Worm (Caenorhabditis elegans) whole organism, L2 larva: ENCODE measurements around the gene arl-5.

ENCODE experiments used
- C34F6.9 ChIP-seq: fragments of 150-350 bp; optimal IDR thresholded peaks from 2 replicates; lab custom pipeline; 2014; ENCODE audit warnings: missing biosample characterization, missing genetic modification characterization
- F13H6.1 ChIP-seq: sonication (generic microtip); optimal IDR thresholded peaks from 2 replicates; lab custom pipeline; 2016; ENCODE audit warnings: missing genetic modification characterization, missing compliant biosample characterization
- R02D3.7 ChIP-seq: fragments of 150-350 bp; optimal IDR thresholded peaks from 2 replicates; lab custom pipeline; 2014; ENCODE audit warnings: missing biosample characterization, missing genetic modification characterization
- Y55F3AM.14 ChIP-seq: fragments of 200-800 bp; sonication (Bioruptor generic); optimal IDR thresholded peaks from 2 replicates; lab custom pipeline; 2018; ENCODE audit warnings: mild to moderate bottlenecking, missing genetic modification characterization, missing compliant biosample characterization
- ZK546.5 ChIP-seq: sonication (generic microtip); optimal IDR thresholded peaks from 2 replicates; lab custom pipeline; 2017; ENCODE audit warnings: missing biosample characterization, missing genetic modification characterization
- alr-1 ChIP-seq: fragments of 150-350 bp; optimal IDR thresholded peaks from 2 replicates; lab custom pipeline; 2014; ENCODE audit warnings: missing biosample characterization, missing genetic modification characterization
- aly-2 ChIP-seq: fragments of 150-350 bp; optimal IDR thresholded peaks from 2 replicates; lab custom pipeline; 2014; ENCODE audit warnings: missing biosample characterization, missing genetic modification characterization
- ama-1 ChIP-seq: fragments of 150-350 bp; optimal IDR thresholded peaks from 2 replicates; lab custom pipeline; 2018; ENCODE audit warnings: inconsistent platforms
- blmp-1 ChIP-seq: sonication (generic microtip); optimal IDR thresholded peaks from 2 replicates; lab custom pipeline; 2017; ENCODE audit warnings: missing genetic modification characterization, mild to moderate bottlenecking, missing compliant biosample characterization, antibody characterized with exemption, moderate library complexity; ENCODE audit not compliant: insufficient read depth
- ceh-16 ChIP-seq: fragments of 150-350 bp; optimal IDR thresholded peaks from 2 replicates; lab custom pipeline; 2014; ENCODE audit warnings: missing biosample characterization, missing genetic modification characterization
- ceh-82 ChIP-seq: fragments of 150-350 bp; optimal IDR thresholded peaks from 2 replicates; lab custom pipeline; 2014; ENCODE audit warnings: missing biosample characterization, missing genetic modification characterization
- crh-2 ChIP-seq: sonication (generic microtip); optimal IDR thresholded peaks from 2 replicates; lab custom pipeline; 2017; ENCODE audit warnings: missing biosample characterization, missing genetic modification characterization
- dmd-4 ChIP-seq: sonication (generic microtip); optimal IDR thresholded peaks from 2 replicates; lab custom pipeline; 2017; ENCODE audit warnings: missing biosample characterization, missing genetic modification characterization
- elt-3 ChIP-seq: sonication (generic microtip); optimal IDR thresholded peaks from 2 replicates; lab custom pipeline; 2017; ENCODE audit warnings: missing biosample characterization, missing genetic modification characterization
- fos-1 ChIP-seq: fragments of 150-350 bp; optimal IDR thresholded peaks from 2 replicates; lab custom pipeline; 2014; ENCODE audit warnings: missing biosample characterization, missing genetic modification characterization
- gmeb-1 ChIP-seq: fragments of 150-350 bp; optimal IDR thresholded peaks from 2 replicates; lab custom pipeline; 2014; ENCODE audit warnings: missing biosample characterization, missing genetic modification characterization
- lin-11 ChIP-seq: fragments of 150-350 bp; sonication (generic microtip); optimal IDR thresholded peaks from 2 replicates; lab custom pipeline; 2014; ENCODE audit warnings: missing biosample characterization, missing genetic modification characterization, inconsistent platforms, mixed read lengths
- lin-13 ChIP-seq: fragments of 150-350 bp; optimal IDR thresholded peaks from 2 replicates; lab custom pipeline; 2014; ENCODE audit warnings: missing biosample characterization, missing genetic modification reagents, missing genetic modification characterization
- lin-39 ChIP-seq: fragments of 150-350 bp; optimal IDR thresholded peaks from 2 replicates; lab custom pipeline; 2014; ENCODE audit warnings: missing biosample characterization, missing genetic modification reagents, missing genetic modification characterization
- lsy-2 ChIP-seq, 2 experiments: fragments of 150-350 bp in 1 of 2; sonication (generic microtip) in 1 of 2; optimal IDR thresholded peaks; 2 replicates each; lab custom pipeline; 2014 to 2017; ENCODE audit warnings: missing biosample characterization in 2 of 2, missing genetic modification characterization in 2 of 2
- mab-5 ChIP-seq: fragments of 150-350 bp; optimal IDR thresholded peaks from 2 replicates; lab custom pipeline; 2014; ENCODE audit warnings: missing biosample characterization, missing genetic modification characterization
- mbf-1 ChIP-seq: sonication (generic microtip); optimal IDR thresholded peaks from 2 replicates; lab custom pipeline; 2017; ENCODE audit warnings: missing biosample characterization, missing genetic modification characterization
- mdl-1 ChIP-seq, 2 experiments: fragments of 150-350 bp in 1 of 2; sonication (generic microtip) in 1 of 2; optimal IDR thresholded peaks; 2 replicates each; lab custom pipeline; 2017; ENCODE audit warnings: missing biosample characterization in 2 of 2, missing genetic modification characterization in 2 of 2
- nhr-10 ChIP-seq: sonication (generic microtip); optimal IDR thresholded peaks from 2 replicates; lab custom pipeline; 2017; ENCODE audit warnings: missing biosample characterization, missing genetic modification characterization
- nhr-11 ChIP-seq: fragments of 150-350 bp; optimal IDR thresholded peaks from 2 replicates; lab custom pipeline; 2014; ENCODE audit warnings: missing biosample characterization, missing genetic modification characterization
- nhr-12 ChIP-seq: fragments of 150-350 bp; optimal IDR thresholded peaks from 2 replicates; lab custom pipeline; 2014; ENCODE audit warnings: missing biosample characterization, missing genetic modification characterization
- nhr-129 ChIP-seq: fragments of 150-350 bp; optimal IDR thresholded peaks from 2 replicates; lab custom pipeline; 2014; ENCODE audit warnings: missing biosample characterization, missing genetic modification characterization
- nhr-21 ChIP-seq: fragments of 150-350 bp; optimal IDR thresholded peaks from 2 replicates; lab custom pipeline; 2014; ENCODE audit warnings: missing biosample characterization, missing genetic modification characterization
- nhr-23 ChIP-seq: fragments of 150-350 bp; optimal IDR thresholded peaks from 2 replicates; lab custom pipeline; 2014; ENCODE audit warnings: missing biosample characterization, missing genetic modification reagents, missing genetic modification characterization
- nhr-237 ChIP-seq: fragments of 150-350 bp; optimal IDR thresholded peaks from 2 replicates; lab custom pipeline; 2014; ENCODE audit warnings: missing biosample characterization, missing genetic modification characterization
- nhr-25 ChIP-seq: fragments of 150-350 bp; sonication (generic microtip); optimal IDR thresholded peaks from 3 replicates; lab custom pipeline; 2014; ENCODE audit warnings: missing biosample characterization, missing genetic modification characterization
- peb-1 ChIP-seq: fragments of 150-350 bp; optimal IDR thresholded peaks from 2 replicates; lab custom pipeline; 2014; ENCODE audit warnings: missing biosample characterization, missing genetic modification characterization
- sem-4 ChIP-seq: fragments of 150-350 bp; optimal IDR thresholded peaks from 2 replicates; lab custom pipeline; 2014; ENCODE audit warnings: missing biosample characterization, missing genetic modification reagents, missing genetic modification characterization
- skn-1 ChIP-seq: sonication (generic microtip); optimal IDR thresholded peaks from 2 replicates; lab custom pipeline; 2017; ENCODE audit warnings: missing biosample characterization, missing genetic modification characterization
- sma-3 ChIP-seq: sonication (generic microtip); optimal IDR thresholded peaks from 2 replicates; lab custom pipeline; 2016; ENCODE audit warnings: missing genetic modification reagents, missing genetic modification characterization, missing compliant biosample characterization
- sma-9 ChIP-seq, 2 experiments: fragments of 150-350 bp in 1 of 2; sonication (generic microtip) in 1 of 2; optimal IDR thresholded peaks; 2 replicates each; lab custom pipeline; 2014 to 2016; ENCODE audit warnings: missing genetic modification characterization in 2 of 2, mild to moderate bottlenecking in 1 of 2, missing biosample characterization in 1 of 2, missing compliant biosample characterization in 1 of 2, missing genetic modification reagents in 1 of 2, moderate library complexity in 1 of 2
- snpc-4 ChIP-seq: fragments of 150-350 bp; optimal IDR thresholded peaks from 2 replicates; lab custom pipeline; 2014; ENCODE audit warnings: missing biosample characterization, missing genetic modification characterization
- unc-39 ChIP-seq: fragments of 150-350 bp; optimal IDR thresholded peaks from 2 replicates; lab custom pipeline; 2014; ENCODE audit warnings: missing biosample characterization, missing genetic modification characterization
- unc-55 ChIP-seq: fragments of 150-350 bp; sonication (generic microtip); optimal IDR thresholded peaks from 3 replicates; lab custom pipeline; 2014; ENCODE audit warnings: missing biosample characterization, missing genetic modification reagents, missing genetic modification characterization
- unc-62 ChIP-seq: fragments of 150-350 bp; optimal IDR thresholded peaks from 2 replicates; lab custom pipeline; 2014; ENCODE audit warnings: missing biosample characterization, missing genetic modification reagents, missing genetic modification characterization
- zag-1 ChIP-seq: fragments of 150-350 bp; optimal IDR thresholded peaks from 2 replicates; lab custom pipeline; 2014; ENCODE audit warnings: missing biosample characterization, missing genetic modification characterization
- ztf-1 ChIP-seq: fragments of 200-800 bp; sonication (Bioruptor generic); conservative IDR thresholded peaks from 2 replicates; pipeline ENCODE4 v1.3.6; 2022; ENCODE audit warnings: missing genetic modification characterization, missing compliant biosample characterization
- ztf-11 ChIP-seq: sonication (generic microtip); optimal IDR thresholded peaks from 2 replicates; lab custom pipeline; 2017; ENCODE audit warnings: missing biosample characterization, missing genetic modification characterization
- ztf-4 ChIP-seq: fragments of 150-350 bp; optimal IDR thresholded peaks from 2 replicates; lab custom pipeline; 2014; ENCODE audit warnings: missing biosample characterization, missing genetic modification characterization

The arl-5 gene

DNA sequence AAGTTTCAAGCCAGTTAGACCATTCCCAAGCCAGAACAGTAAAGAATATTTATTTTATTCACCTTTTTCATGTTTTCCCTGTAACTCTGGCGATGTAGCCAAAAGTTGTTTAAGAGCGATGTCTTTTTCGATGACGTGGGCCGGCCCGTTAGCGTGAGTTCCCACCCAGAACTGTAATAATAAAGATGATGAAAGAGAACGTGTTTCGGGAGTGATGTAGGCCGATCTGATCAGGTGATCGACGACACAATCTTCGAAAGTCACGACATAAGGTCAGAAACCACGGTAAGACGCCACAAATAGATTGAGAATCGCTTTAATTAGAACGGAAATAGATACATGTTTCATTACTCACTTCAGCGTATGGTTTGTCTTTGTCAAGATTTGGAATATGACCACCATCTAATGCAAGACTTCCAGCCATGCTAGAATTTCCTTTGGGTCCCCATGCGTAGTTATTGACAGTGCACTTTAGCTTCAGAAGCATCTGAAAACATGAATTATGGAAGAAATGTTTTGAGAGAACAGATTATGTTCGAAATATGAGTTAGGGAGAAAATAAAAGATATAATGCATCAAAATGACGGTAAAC is 16.0 kb upstream of the arl-5 start, which contains the start of gene ZK632.4:
TSS of gene ZK632.4 (minus strand) at position 487 of the 592 bp plus-strand sequence.
- TF ChIP-seq nhr-25 (peak; percentile 28), gmeb-1 (tag; lab: Kevin White, UChicago) (no peak), nhr-129 (peak; percentile 10), nhr-11 (tag; lab: Kevin White, UChicago) (no peak), R02D3.7 (tag; lab: Kevin White, UChicago) (no peak), sma-9 (GFP tag; optimal IDR thresholded peaks at IDR 0.05; lab: Kevin White, UChicago) (peak; percentile 56), sma-9 (tag; optimal IDR thresholded peaks at IDR 0.05; lab: Kevin White, UChicago) (no peak), nhr-21 (tag; lab: Kevin White, UChicago) (no peak)
- TF ChIP-seq, all 48 proteins: peak for 3

DNA sequence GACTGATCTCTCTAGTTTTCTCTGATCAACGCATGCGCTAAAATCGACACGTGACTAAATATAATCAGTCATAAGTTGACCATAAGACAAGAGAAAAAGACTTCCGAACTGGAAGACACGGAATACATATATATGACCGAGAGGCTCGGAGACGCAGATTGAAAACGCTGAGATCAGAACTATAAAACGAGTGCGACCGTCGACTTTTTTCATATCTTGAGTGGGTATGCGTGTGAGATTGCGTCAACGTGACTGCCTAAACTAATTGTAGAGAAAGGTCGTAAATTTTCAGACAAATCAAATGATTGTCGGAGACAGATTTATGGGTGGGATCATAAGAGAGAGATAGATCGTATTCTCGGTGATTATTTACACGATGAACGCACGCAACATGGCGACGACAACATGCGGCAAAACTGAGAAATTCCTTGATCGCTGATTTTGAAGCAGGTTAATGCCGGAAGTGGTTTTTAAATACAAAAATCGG is 15.4 kb upstream of the arl-5 start:
- no peak for TF ChIP-seq unc-62 (GFP tag; lab: Kevin White, UChicago)
- peak; percentile 3 for TF ChIP-seq Y55F3AM.14 (GFP tag; lab: Kevin White, UChicago)
- no peak for TF ChIP-seq lin-13
- no peak for TF ChIP-seq mbf-1 (tag; lab: Kevin White, UChicago)
- TF ChIP-seq lin-11 (tag; lab: Kevin White, UChicago), result no peak
- no peak for TF ChIP-seq nhr-11 (tag; lab: Kevin White, UChicago)
- no peak for TF ChIP-seq mab-5 (tag; lab: Kevin White, UChicago)
- no peak for TF ChIP-seq ceh-16 (tag; lab: Kevin White, UChicago)
- peak; percentile 63 for TF ChIP-seq nhr-21 (tag; lab: Kevin White, UChicago)
- no peak for TF ChIP-seq ztf-11 (tag; lab: Kevin White, UChicago)
- peak; percentile 80 for TF ChIP-seq ama-1 (lab: Kevin White, UChicago)
- no peak for TF ChIP-seq sem-4
- no peak for TF ChIP-seq aly-2
- no peak for TF ChIP-seq dmd-4 (tag; lab: Kevin White, UChicago)
- peak; percentile 52 for TF ChIP-seq gmeb-1 (tag; lab: Kevin White, UChicago)
- no peak for TF ChIP-seq F13H6.1
- TF ChIP-seq nhr-12 (tag; lab: Kevin White, UChicago), result no peak
- TF ChIP-seq mdl-1 (tag; optimal IDR thresholded peaks at IDR 0.05; lab: Kevin White, UChicago), result peak in 1 of 2 experiments; percentile 28
- peak in 1 of 2 experiments; percentile 26 for TF ChIP-seq lsy-2 (tag; optimal IDR thresholded peaks at IDR 0.05; lab: Kevin White, UChicago)
- no peak for TF ChIP-seq ztf-1
- no peak for TF ChIP-seq R02D3.7 (tag; lab: Kevin White, UChicago)
- no peak for TF ChIP-seq alr-1 (tag; lab: Kevin White, UChicago)
- no peak for TF ChIP-seq nhr-23
- peak; percentile 75 for TF ChIP-seq nhr-25
- TF ChIP-seq lin-39 (tag; lab: Kevin White, UChicago), result no peak
- no peak for TF ChIP-seq ZK546.5 (tag; lab: Kevin White, UChicago)
- TF ChIP-seq nhr-129, result peak; percentile 13
- no peak for TF ChIP-seq C34F6.9
- TF ChIP-seq crh-2, result peak; percentile 23
- no peak for TF ChIP-seq unc-55
- TF ChIP-seq zag-1 (tag; lab: Kevin White, UChicago), result no peak
- peak; percentile 14 for TF ChIP-seq ztf-4 (tag; lab: Kevin White, UChicago)
- no peak for TF ChIP-seq nhr-237 (tag; lab: Kevin White, UChicago)
- no peak for TF ChIP-seq fos-1 (tag; lab: Kevin White, UChicago)
- TF ChIP-seq sma-3, result peak; percentile 61
- no peak for TF ChIP-seq peb-1
- no peak for TF ChIP-seq ceh-82 (tag; lab: Kevin White, UChicago)
- no peak for TF ChIP-seq unc-39 (tag; lab: Kevin White, UChicago)
- no peak for TF ChIP-seq elt-3 (tag; lab: Kevin White, UChicago)
- no peak for TF ChIP-seq snpc-4
- TF ChIP-seq nhr-10 (tag; lab: Kevin White, UChicago), result no peak
- TF ChIP-seq blmp-1 (tag; lab: Kevin White, UChicago), result peak; percentile 46
- TF ChIP-seq sma-9 (GFP tag; optimal IDR thresholded peaks at IDR 0.05; lab: Kevin White, UChicago), result peak; percentile 62
- TF ChIP-seq sma-9 (tag; optimal IDR thresholded peaks at IDR 0.05; lab: Kevin White, UChicago), result no peak
- TF ChIP-seq skn-1 (tag; lab: Kevin White, UChicago), result no peak
- TF ChIP-seq, all 48 proteins: peak for 13
